Fruit fly (Drosophila melanogaster): ENCODE data around the gene dnd.
A peak's percentile ranks its signal among the peaks of the same experiment; 100 is the strongest.

The dnd gene

dm6 chr3R:21889945-21890344 lies 2.8 kb upstream of the dnd start (continued):
- TF ChIP-seq Sox14 (GFP tag; optimal IDR thresholded peaks at IDR 0.05) = peak; percentile 19
- no peak for TF ChIP-seq net (GFP tag; optimal IDR thresholded peaks at IDR 0.05)
- TF ChIP-seq CG3919 (GFP tag; optimal IDR thresholded peaks at IDR 0.05) = no peak
- no peak for TF ChIP-seq Hr4 (GFP tag; optimal IDR thresholded peaks at IDR 0.05)

dm6 chr3R:21888696-21889602 lies 1.8 kb upstream of the dnd start, which contains the start of gene CG43844:
TSS of gene CG43844 (plus strand) at chr3R:21889539.
- TF ChIP-seq Eip78C (GFP tag) (peak; percentile 51), CG34406 (GFP tag; optimal IDR thresholded peaks at IDR 0.05) (peak; percentile 9), pdm3 (GFP tag; optimal IDR thresholded peaks at IDR 0.05) (no peak), dsx (GFP tag; optimal IDR thresholded peaks at IDR 0.05; ENCODE audit: poor library complexity, severe bottlenecking) (peak; percentile 83), Hr39 (GFP tag; optimal IDR thresholded peaks at IDR 0.05) (no peak), CG6808 (GFP tag; optimal IDR thresholded peaks at IDR 0.05) (no peak), lz (GFP tag; optimal IDR thresholded peaks at IDR 0.05) (no peak), CG11902 (GFP tag; optimal IDR thresholded peaks at IDR 0.05) (peak; percentile 9), vri (GFP tag; optimal IDR thresholded peaks at IDR 0.05) (peak; percentile 10), svp (GFP tag) (peak; percentile 54), OdsH (GFP tag; optimal IDR thresholded peaks at IDR 0.05) (peak; percentile 0), CG6163 (GFP tag; IDR thresholded peaks at IDR 0.05) (0 out of 3 replicates have a peak, but pooled peaks have one; percentile 9), topi (GFP tag; optimal IDR thresholded peaks at IDR 0.05) (peak; percentile 4), esn (GFP tag; optimal IDR thresholded peaks at IDR 0.05) (peak; percentile 21), Met (GFP tag; optimal IDR thresholded peaks at IDR 0.05) (peak; percentile 23), CG7368 (GFP tag; optimal IDR thresholded peaks at IDR 0.05) (peak; percentile 15), acj6 (GFP tag; optimal IDR thresholded peaks at IDR 0.05) (peak; percentile 23)

- TF ChIP-seq CG7368 (GFP tag; optimal IDR thresholded peaks at IDR 0.05) (peak; percentile 56), CG15336 (GFP tag; IDR thresholded peaks at IDR 0.05) (peak; percentile 64), CG6808 (GFP tag; optimal IDR thresholded peaks at IDR 0.05) (peak; percentile 37), topi (GFP tag; optimal IDR thresholded peaks at IDR 0.05) (peak; percentile 73), OdsH (GFP tag; optimal IDR thresholded peaks at IDR 0.05) (peak; percentile 17), achi (GFP tag; optimal IDR thresholded peaks at IDR 0.05) (peak; percentile 5), esn (GFP tag; optimal IDR thresholded peaks at IDR 0.05) (peak; percentile 71), spab (GFP tag; optimal IDR thresholded peaks at IDR 0.05) (peak; percentile 11), vri (GFP tag; optimal IDR thresholded peaks at IDR 0.05) (no peak), Lpt (GFP tag; optimal IDR thresholded peaks at IDR 0.05) (no peak), lz (GFP tag; optimal IDR thresholded peaks at IDR 0.05) (peak; percentile 69), Blimp-1 (GFP tag; optimal IDR thresholded peaks at IDR 0.05) (peak; percentile 19), dsx (GFP tag; optimal IDR thresholded peaks at IDR 0.05; ENCODE audit: poor library complexity, severe bottlenecking) (peak; percentile 76), Hr38 (GFP tag; optimal IDR thresholded peaks at IDR 0.05) (no peak), Eip78C (GFP tag) (peak; percentile 92), CG16779 (tag; optimal IDR thresholded peaks at IDR 0.05) (peak; percentile 20), salr (GFP tag; optimal IDR thresholded peaks at IDR 0.05) (no peak), Hr4 (GFP tag; optimal IDR thresholded peaks at IDR 0.05) (peak; percentile 27), CG8319 (GFP tag; optimal IDR thresholded peaks at IDR 0.05) (peak; percentile 47), Ets96B (tag; optimal IDR thresholded peaks at IDR 0.05) (no peak), CG8632 (GFP tag; optimal IDR thresholded peaks at IDR 0.05) (peak; percentile 35), Sox102F (GFP tag; optimal IDR thresholded peaks at IDR 0.05) (no peak), CG6163 (GFP tag; IDR thresholded peaks at IDR 0.05) (peak; percentile 56), ss (GFP tag; optimal IDR thresholded peaks at IDR 0.05) (no peak), CG6792 (GFP tag; optimal IDR thresholded peaks at IDR 0.05) (peak; percentile 33), Eip93F (GFP tag; optimal IDR thresholded peaks at IDR 0.05) (no peak), fd85E (GFP tag; optimal IDR thresholded peaks at IDR 0.05) (no peak), CG8119 (GFP tag; IDR thresholded peaks at IDR 0.05) (peak; percentile 63; the same call in 2 of the 3 replicates), acj6 (GFP tag; optimal IDR thresholded peaks at IDR 0.05) (peak; percentile 50), svp (GFP tag) (peak; percentile 74), fd59A (GFP tag; optimal IDR thresholded peaks at IDR 0.05) (no peak), CG32006 (GFP tag; optimal IDR thresholded peaks at IDR 0.05) (peak; percentile 37), CG6854 (GFP tag; optimal IDR thresholded peaks at IDR 0.05) (no peak), CG11902 (GFP tag; optimal IDR thresholded peaks at IDR 0.05) (peak; percentile 47), CG34406 (GFP tag; optimal IDR thresholded peaks at IDR 0.05) (no peak), CG3919 (GFP tag; optimal IDR thresholded peaks at IDR 0.05) (peak; percentile 66), eg (GFP tag; IDR thresholded peaks at IDR 0.05) (peak; percentile 65; the same call in 2 of the 3 replicates), CG3032 (tag; optimal IDR thresholded peaks at IDR 0.05) (peak; percentile 45)
Measured at dm6 chr3R:21887588-21888007, 443 bp upstream of the dnd start.
